Worm (Caenorhabditis elegans): Measurements from ENCODE around the gene fat-6.

DNA sequence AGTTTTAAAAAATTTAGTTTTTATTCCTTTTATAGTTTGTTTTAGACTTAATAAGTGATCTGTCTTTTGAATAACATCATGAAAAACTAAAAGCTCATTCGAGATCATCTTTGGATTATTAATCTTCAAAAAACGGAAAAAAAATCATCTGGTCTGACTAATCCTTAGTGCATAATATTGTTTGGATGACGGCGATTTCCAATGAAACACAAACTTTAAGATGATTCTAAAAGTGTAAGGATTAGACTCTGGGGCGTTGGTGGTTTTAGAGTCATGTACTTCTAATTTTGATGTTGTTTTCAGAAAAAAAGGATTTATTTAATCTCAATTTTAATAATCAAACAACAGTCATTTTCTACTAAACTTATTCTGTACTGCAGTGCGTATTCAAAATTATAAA lies 22.2 kb downstream of the fat-6 start:
- no peak for TF ChIP-seq W03F9.2 (tag; optimal IDR thresholded peaks at IDR 0.05)
- TF ChIP-seq dao-5 (tag; optimal IDR thresholded peaks at IDR 0.05): no peak
- TF ChIP-seq him-1 (tag; optimal IDR thresholded peaks at IDR 0.05): no peak
